Worm (Caenorhabditis elegans) whole organism, early embryonic: ENCODE data around the gene C56G2.22.

ENCODE experiments used
- B0310.2 ChIP-seq: sonication (generic microtip); optimal IDR thresholded peaks from 2 replicates; lab custom pipeline; 2016; ENCODE audit warnings: mild to moderate bottlenecking, missing genetic modification characterization, missing compliant biosample characterization
- F13C5.2 ChIP-seq: sonication (generic microtip); optimal IDR thresholded peaks from 2 replicates; lab custom pipeline; 2017; ENCODE audit warnings: mild to moderate bottlenecking, missing genetic modification characterization, inconsistent platforms, missing compliant biosample characterization
- aly-1 ChIP-seq: sonication (generic microtip); optimal IDR thresholded peaks from 2 replicates; lab custom pipeline; 2016; ENCODE audit warnings: missing genetic modification characterization, missing compliant biosample characterization
- ama-1 ChIP-seq: fragments of 150-350 bp; optimal IDR thresholded peaks from 2 replicates; lab custom pipeline; 2014
- ceh-13 ChIP-seq: fragments of 200-800 bp; sonication (Bioruptor generic); optimal IDR thresholded peaks from 2 replicates; lab custom pipeline; 2018; ENCODE audit warnings: mild to moderate bottlenecking, missing genetic modification characterization, missing compliant biosample characterization
- ceh-36 ChIP-seq: sonication (generic microtip); optimal IDR thresholded peaks from 2 replicates; lab custom pipeline; 2016; ENCODE audit warnings: missing genetic modification characterization, inconsistent platforms, missing compliant biosample characterization
- ets-7 ChIP-seq: sonication (generic microtip); optimal IDR thresholded peaks from 2 replicates; lab custom pipeline; 2016; ENCODE audit warnings: missing genotype, missing genetic modification characterization, missing compliant biosample characterization
- flt-1 ChIP-seq: fragments of 200-800 bp; sonication (Bioruptor generic); IDR thresholded peaks from 2 replicates; pipeline ENCODE4 v1.3.6; 2022; ENCODE audit warnings: missing genetic modification characterization, missing compliant biosample characterization
- hmbx-1 ChIP-seq: sonication (generic microtip); optimal IDR thresholded peaks from 2 replicates; lab custom pipeline; 2016; ENCODE audit warnings: mild to moderate bottlenecking, missing genetic modification characterization, missing compliant biosample characterization
- hmg-4 ChIP-seq: fragments of 200-800 bp; sonication (Bioruptor generic); optimal IDR thresholded peaks from 2 replicates; lab custom pipeline; 2018; ENCODE audit warnings: mild to moderate bottlenecking, missing genetic modification characterization, missing compliant biosample characterization
- hnd-1 ChIP-seq: sonication (generic microtip); optimal IDR thresholded peaks from 2 replicates; lab custom pipeline; 2016; ENCODE audit warnings: missing genetic modification characterization, missing compliant biosample characterization
- pes-1 ChIP-seq: fragments of 200-800 bp; sonication (Bioruptor generic); IDR thresholded peaks from 2 replicates; pipeline ENCODE4 v1.3.6; 2022; ENCODE audit warnings: missing genetic modification reagents, missing genetic modification characterization, missing compliant biosample characterization
- scrt-1 ChIP-seq: fragments of 200-800 bp; sonication (Bioruptor generic); IDR thresholded peaks from 2 replicates; pipeline ENCODE4 v1.3.6; 2022; ENCODE audit warnings: missing genetic modification characterization, missing compliant biosample characterization
- sea-1 ChIP-seq: fragments of 200-800 bp; sonication (Bioruptor generic); conservative IDR thresholded peaks from 2 replicates; pipeline ENCODE4 v1.3.6; 2022; ENCODE audit warnings: missing genetic modification characterization, missing compliant biosample characterization
- tbx-11 ChIP-seq: fragments of 200-800 bp; sonication (Bioruptor generic); IDR thresholded peaks from 2 replicates; pipeline ENCODE4 v1.3.6; 2022; ENCODE audit warnings: missing genetic modification characterization, missing compliant biosample characterization
- tbx-37 ChIP-seq: fragments of 200-800 bp; sonication (Bioruptor generic); conservative IDR thresholded peaks from 2 replicates; pipeline ENCODE4 v1.3.6; 2022; ENCODE audit warnings: missing genetic modification reagents, missing genetic modification characterization, missing compliant biosample characterization
- tra-4 ChIP-seq: sonication (generic microtip); optimal IDR thresholded peaks from 2 replicates; lab custom pipeline; 2017; ENCODE audit warnings: missing genetic modification characterization, missing compliant biosample characterization

The C56G2.22 gene

DNA sequence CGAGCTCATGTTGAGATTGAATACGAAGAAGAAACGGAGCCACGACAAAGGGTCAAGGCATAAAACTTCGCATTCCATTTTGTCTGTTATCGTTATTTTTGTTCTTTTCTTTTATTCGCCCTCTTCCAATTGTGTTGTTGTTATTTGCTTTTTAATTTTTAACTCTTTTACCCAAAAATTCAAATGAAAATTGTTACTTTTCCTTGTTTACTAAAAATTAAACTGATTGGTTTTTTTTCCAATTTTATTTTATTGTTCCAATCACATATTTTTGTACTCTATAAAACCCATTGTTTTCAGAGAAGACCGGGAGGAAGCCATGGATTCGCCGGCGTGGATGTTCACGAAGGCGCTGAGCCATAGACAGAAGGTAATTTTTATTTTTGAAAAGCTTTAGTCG lies 34.2 kb downstream of the C56G2.22 start, which contains the start of gene C16A3.5:
TSS of gene C16A3.5 (plus strand) at position 301 of the 400 bp plus-strand sequence.
- TF ChIP-seq tbx-11 (GFP tag; lab: Robert Waterston, UW) (no peak), F13C5.2 (tag; lab: Kevin White, UChicago) (no peak), pes-1 (GFP tag; lab: Robert Waterston, UW) (no peak), ets-7 (tag; lab: Kevin White, UChicago) (no peak), hnd-1 (tag; lab: Kevin White, UChicago) (no peak), ceh-36 (tag; lab: Kevin White, UChicago) (no peak), scrt-1 (no peak), ceh-13 (no peak), hmbx-1 (no peak), flt-1 (GFP tag; lab: Robert Waterston, UW) (no peak), tbx-37 (GFP tag; lab: Robert Waterston, UW) (no peak), B0310.2 (no peak), aly-1 (tag; lab: Kevin White, UChicago) (no peak), ama-1 (lab: Kevin White, UChicago) (no peak), sea-1 (no peak), tra-4 (tag; lab: Kevin White, UChicago) (no peak), hmg-4 (GFP tag; lab: Kevin White, UChicago) (no peak)

- TF ChIP-seq ama-1 (lab: Kevin White, UChicago) (peak; percentile 91), hnd-1 (tag; lab: Kevin White, UChicago) (no peak)
Observed at ce11 chrIII:6381584-6382391, 35.5 kb downstream of the C56G2.22 start, which contains the start of gene znf-622. Gene znf-622 (plus strand): TSS chrIII:6381634.

ce11 chrIII:6382987-6383602 lies 36.8 kb downstream of the C56G2.22 start, which contains the start of gene let-716:
Gene let-716 (plus strand): TSS chrIII:6383552.
- TF ChIP-seq aly-1 (tag; lab: Kevin White, UChicago) (no peak), ama-1 (lab: Kevin White, UChicago) (peak; percentile 15)

DNA sequence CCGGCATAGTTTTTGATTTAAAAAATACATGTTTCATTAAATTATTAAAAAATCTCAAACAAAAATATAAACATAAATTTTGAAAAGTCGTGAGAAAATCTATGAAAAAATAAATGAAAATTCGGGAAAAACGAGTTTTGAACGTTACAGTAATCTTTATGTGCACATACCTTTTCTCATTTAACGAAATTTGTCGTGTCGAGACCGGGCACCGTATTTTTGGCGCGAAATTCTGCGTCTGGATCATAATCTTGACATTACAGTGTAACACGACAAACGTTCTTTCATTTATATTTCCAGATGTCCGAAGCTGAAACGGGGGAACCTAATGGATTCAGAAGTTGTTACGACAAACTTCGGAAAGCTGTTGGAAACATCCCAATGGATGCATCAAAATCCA lies 43.3 kb downstream of the C56G2.22 start, which contains the start of gene C16A3.2:
TSS of gene C16A3.2 (plus strand) at position 301 of the 400 bp plus-strand sequence.
- TF ChIP-seq ceh-36 (tag; lab: Kevin White, UChicago) (no peak), hmbx-1 (no peak), ets-7 (tag; lab: Kevin White, UChicago) (no peak), aly-1 (tag; lab: Kevin White, UChicago) (no peak), hmg-4 (GFP tag; lab: Kevin White, UChicago) (no peak), tbx-11 (GFP tag; lab: Robert Waterston, UW) (no peak), tra-4 (tag; lab: Kevin White, UChicago) (no peak), ama-1 (lab: Kevin White, UChicago) (no peak)

DNA sequence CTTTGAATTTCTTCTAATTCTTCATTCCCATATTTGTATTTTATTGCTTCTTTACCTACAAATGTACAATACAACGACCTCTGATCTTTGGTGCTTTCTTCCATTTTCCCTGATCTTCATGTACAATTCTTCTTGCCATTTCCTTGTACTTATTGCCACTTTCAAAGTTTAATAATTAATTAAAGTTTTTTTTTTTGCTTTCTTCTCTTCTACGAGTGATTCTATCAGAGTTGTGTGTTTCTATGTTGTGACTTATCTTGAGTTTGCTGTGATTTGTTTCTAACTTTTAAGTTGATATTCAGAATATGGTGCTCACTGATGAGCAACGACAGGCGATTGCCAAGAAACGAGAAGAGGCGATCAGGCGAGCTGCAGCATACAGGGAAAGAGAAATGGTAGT lies 44.4 kb downstream of the C56G2.22 start, which contains the start of gene smrc-1:
TSS of gene smrc-1 (plus strand) at position 301 of the 400 bp plus-strand sequence.
- TF ChIP-seq F13C5.2 (tag; lab: Kevin White, UChicago) (no peak), flt-1 (GFP tag; lab: Robert Waterston, UW) (no peak)

DNA sequence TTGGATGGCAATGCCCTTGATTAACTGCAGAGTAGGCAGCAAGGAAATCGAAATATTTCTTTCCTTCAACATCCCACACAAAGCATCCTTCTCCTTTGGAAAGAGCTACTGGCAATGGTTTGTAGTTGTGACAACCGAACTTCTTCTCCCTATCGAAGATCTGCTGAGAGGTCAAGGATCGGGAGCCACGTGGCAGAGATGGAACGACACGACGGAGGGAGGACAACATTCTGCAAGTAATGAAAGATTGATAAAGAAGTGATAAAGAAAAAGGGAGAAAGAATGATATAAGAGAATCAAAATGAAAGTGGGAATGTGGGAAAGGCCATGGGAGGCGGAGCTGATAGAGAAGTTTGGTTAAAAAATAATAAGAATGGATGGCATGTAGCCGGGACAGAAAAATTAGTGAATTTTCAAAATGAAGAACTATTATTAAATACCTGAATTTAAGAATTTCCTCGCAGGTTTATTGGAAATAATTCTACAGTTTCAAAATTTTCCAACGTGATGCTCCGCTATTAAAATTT lies 49.5 kb downstream of the C56G2.22 start, which contains the start of gene oatr-1:
TSS of gene oatr-1 (minus strand) at position 477 of the 527 bp plus-strand sequence.
- no peak for TF ChIP-seq B0310.2
- TF ChIP-seq ama-1 (lab: Kevin White, UChicago): no peak
- TF ChIP-seq flt-1 (GFP tag; lab: Robert Waterston, UW): no peak
- TF ChIP-seq ets-7 (tag; lab: Kevin White, UChicago): no peak
- TF ChIP-seq hmg-4 (GFP tag; lab: Kevin White, UChicago): no peak
- TF ChIP-seq hmbx-1: no peak
- TF ChIP-seq tra-4 (tag; lab: Kevin White, UChicago): no peak
- TF ChIP-seq sea-1: no peak
- no peak for TF ChIP-seq pes-1 (GFP tag; lab: Robert Waterston, UW)
- no peak for TF ChIP-seq ceh-13
- no peak for TF ChIP-seq ceh-36 (tag; lab: Kevin White, UChicago)
